Worm (Caenorhabditis elegans) whole organism, midembryonic: ENCODE measurements around the gene ttn-1.

Source experiments
- T22C8.4 ChIP-seq: fragments of 200-800 bp; sonication (Bioruptor generic); IDR thresholded peaks from 2 replicates; pipeline ENCODE4 v1.3.6; 2022; ENCODE audit warnings: missing genetic modification characterization, missing compliant biosample characterization
- cog-1 ChIP-seq: sonication (generic microtip); optimal IDR thresholded peaks from 2 replicates; lab custom pipeline; 2016; ENCODE audit warnings: missing genetic modification characterization, missing compliant biosample characterization
- flt-1 ChIP-seq: fragments of 200-800 bp; sonication (Bioruptor generic); IDR thresholded peaks from 2 replicates; pipeline ENCODE4 v1.3.6; 2022; ENCODE audit warnings: missing genetic modification characterization, missing compliant biosample characterization
- klf-2 ChIP-seq: fragments of 200-800 bp; sonication (Bioruptor generic); conservative IDR thresholded peaks from 2 replicates; pipeline ENCODE4 v1.3.6; 2022; ENCODE audit warnings: missing genetic modification reagents, missing genetic modification characterization, missing compliant biosample characterization
- med-1 ChIP-seq: sonication (generic microtip); optimal IDR thresholded peaks from 2 replicates; lab custom pipeline; 2017; ENCODE audit warnings: missing genetic modification characterization, mild to moderate bottlenecking, missing compliant biosample characterization, antibody characterized with exemption, missing genetic modification reagents; ENCODE audit not compliant: insufficient read depth
- ref-1 ChIP-seq: fragments of 200-800 bp; sonication (Bioruptor generic); conservative IDR thresholded peaks from 2 replicates; pipeline ENCODE4 v1.3.6; 2022; ENCODE audit warnings: missing genetic modification reagents, missing genetic modification characterization, missing compliant biosample characterization
- tab-1 ChIP-seq: fragments of 200-800 bp; sonication (Bioruptor generic); IDR thresholded peaks from 2 replicates; pipeline ENCODE4 v1.3.6; 2022; ENCODE audit warnings: missing genetic modification characterization, missing compliant biosample characterization
- ztf-23 ChIP-seq: fragments of 200-800 bp; sonication (Bioruptor generic); IDR thresholded peaks from 2 replicates; pipeline ENCODE4 v1.3.6; 2022; ENCODE audit warnings: missing genetic modification reagents, missing genetic modification characterization, missing compliant biosample characterization
- ztf-29 ChIP-seq: fragments of 200-800 bp; sonication (Bioruptor generic); IDR thresholded peaks from 2 replicates; pipeline ENCODE4 v1.3.6; 2022; ENCODE audit warnings: missing genetic modification reagents, missing genetic modification characterization, missing compliant biosample characterization

DNA sequence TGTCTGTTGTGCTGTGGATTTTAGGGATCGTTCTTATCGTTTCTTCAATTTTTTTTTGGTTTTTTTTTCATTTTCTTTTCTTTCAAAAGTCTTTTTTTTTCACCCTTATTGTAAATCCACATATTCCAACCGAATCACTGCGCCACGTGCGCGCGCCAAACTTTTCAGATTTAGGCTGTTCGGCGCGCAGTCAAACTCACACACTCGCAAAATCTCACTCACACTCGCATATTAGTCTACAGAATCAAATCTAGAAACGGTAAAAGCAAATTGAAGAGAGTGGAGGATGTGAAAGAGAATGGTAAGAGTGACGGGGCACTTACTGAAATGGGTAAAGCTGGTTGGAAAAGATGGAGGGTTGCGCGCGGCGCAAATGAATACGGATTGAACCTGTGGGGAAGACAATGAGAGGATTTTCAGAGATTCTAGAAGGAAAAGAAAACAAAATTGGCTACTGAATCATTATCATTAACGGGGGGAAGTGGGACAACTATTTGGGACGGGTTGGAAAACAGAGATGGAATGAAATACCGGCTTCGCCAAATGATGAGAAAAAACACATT lies 19.8 kb upstream of the ttn-1 start:
- TF ChIP-seq ztf-23 (GFP tag; lab: Robert Waterston, UW) (no peak; the same call in 1 of the 2 replicates), cog-1 (tag; lab: Kevin White, UChicago) (no peak), flt-1 (no peak), med-1 (GFP tag; lab: Kevin White, UChicago) (no peak), T22C8.4 (no peak), klf-2 (GFP tag; lab: Robert Waterston, UW) (no peak), ref-1 (no peak), ztf-29 (GFP tag; lab: Robert Waterston, UW) (no peak), tab-1 (no peak)
